Worm (Caenorhabditis elegans): ENCODE data around the gene F59C12.4.
A peak's percentile ranks its signal among the peaks of the same experiment; 100 is the strongest.

The F59C12.4 gene

ce11 chrX:16617427-16618128 lies 15.2 kb upstream of the F59C12.4 start (continued):
- TF ChIP-seq D2030.7 (GFP tag; IDR thresholded peaks at IDR 0.05) (0 out of 2 replicates have a peak, but pooled peaks have one; percentile 11), snpc-3.4 (tag; optimal IDR thresholded peaks at IDR 0.05) (no peak), F10E7.11 (tag; optimal IDR thresholded peaks at IDR 0.05) (peak; percentile 13), Y56A3A.18 (GFP tag; IDR thresholded peaks at IDR 0.05) (peak; percentile 68; the same call in 1 of the 2 replicates), sea-2 (GFP tag; IDR thresholded peaks at IDR 0.05) (no peak), mxl-1 (tag; optimal IDR thresholded peaks at IDR 0.05) (no peak), mcd-1 (GFP tag; IDR thresholded peaks at IDR 0.05) (no peak), ceh-27 (GFP tag; optimal IDR thresholded peaks at IDR 0.05) (no peak), him-1 (tag; optimal IDR thresholded peaks at IDR 0.05) (peak; percentile 44), xnd-1 (tag; optimal IDR thresholded peaks at IDR 0.05) (no peak), ama-1 (optimal IDR thresholded peaks at IDR 0.05) (no peak), ama-1 (GFP tag; optimal IDR thresholded peaks at IDR 0.05) (peak in 1 of 2 experiments; percentile 40), Y53G8AR.9 (GFP tag; conservative IDR thresholded peaks at IDR 0.05) (no peak), attf-3 (GFP tag; conservative IDR thresholded peaks at IDR 0.05) (no peak), zfh-2 (GFP tag; conservative IDR thresholded peaks at IDR 0.05) (no peak), ZK185.1 (tag; optimal IDR thresholded peaks at IDR 0.05; ENCODE audit: poor library complexity, severe bottlenecking) (no peak), ztf-3 (GFP tag; optimal IDR thresholded peaks at IDR 0.05) (no peak), madf-3 (GFP tag; IDR thresholded peaks at IDR 0.05) (no peak), mel-28 (tag; optimal IDR thresholded peaks at IDR 0.05; ENCODE audit: borderline replicate concordance) (no peak), gei-17 (GFP tag; optimal IDR thresholded peaks at IDR 0.05) (no peak), Y67H2A.10 (GFP tag; conservative IDR thresholded peaks at IDR 0.05) (no peak), hsf-1 (GFP tag; IDR thresholded peaks at IDR 0.05) (no peak), chd-7 (tag; optimal IDR thresholded peaks at IDR 0.05) (no peak), dox-1 (GFP tag; IDR thresholded peaks at IDR 0.05) (0 out of 2 replicates have a peak, but pooled peaks have one; percentile 5), Y53F4B.3 (GFP tag; IDR thresholded peaks at IDR 0.05) (no peak; the same call in 1 of the 2 replicates), dpl-1 (GFP tag; optimal IDR thresholded peaks at IDR 0.05) (no peak), hlh-26 (GFP tag; conservative IDR thresholded peaks at IDR 0.05) (no peak), ztf-25 (GFP tag; IDR thresholded peaks at IDR 0.05) (peak; percentile 56; the same call in 1 of the 2 replicates), nfya-1 (tag; optimal IDR thresholded peaks at IDR 0.05; ENCODE audit: borderline replicate concordance, insufficient read depth) (no peak), somi-1 (GFP tag; optimal IDR thresholded peaks at IDR 0.05) (no peak), hrde-1 (tag; optimal IDR thresholded peaks at IDR 0.05; ENCODE audit: borderline replicate concordance) (peak; percentile 11), rcor-1 (GFP tag; IDR thresholded peaks at IDR 0.05) (0 out of 2 replicates have a peak, but pooled peaks have one; percentile 13), F39B2.1 (GFP tag; IDR thresholded peaks at IDR 0.05) (no peak), aptf-3 (GFP tag; IDR thresholded peaks at IDR 0.05) (no peak)

- TF ChIP-seq nhr-27 (tag; optimal IDR thresholded peaks at IDR 0.05) (no peak), ekl-4 (GFP tag; IDR thresholded peaks at IDR 0.05) (no peak), attf-5 (GFP tag; optimal IDR thresholded peaks at IDR 0.05) (no peak), C17E4.6 (GFP tag; IDR thresholded peaks at IDR 0.05) (0 out of 2 replicates have a peak, but pooled peaks have one; percentile 7), lin-54 (GFP tag; optimal IDR thresholded peaks at IDR 0.05) (no peak), rpc-1 (optimal IDR thresholded peaks at IDR 0.05) (no peak), rpc-1 (tag; optimal IDR thresholded peaks at IDR 0.05) (no peak), madf-3 (GFP tag; IDR thresholded peaks at IDR 0.05) (no peak), bed-2 (GFP tag; IDR thresholded peaks at IDR 0.05) (no peak), ceh-40 (GFP tag; IDR thresholded peaks at IDR 0.05) (no peak), snpc-1.3 (tag; optimal IDR thresholded peaks at IDR 0.05; ENCODE audit: insufficient read depth) (no peak), dox-1 (GFP tag; IDR thresholded peaks at IDR 0.05) (peak; percentile 6; the same call in 1 of the 2 replicates), atf-7 (tag; optimal IDR thresholded peaks at IDR 0.05) (no peak), zfh-2 (GFP tag; conservative IDR thresholded peaks at IDR 0.05) (0 out of 2 replicates have a peak, but pooled peaks have one; percentile 49), ztf-6 (GFP tag; IDR thresholded peaks at IDR 0.05) (no peak), ceh-58 (GFP tag; IDR thresholded peaks at IDR 0.05) (no peak), Y79H2A.3 (GFP tag; conservative IDR thresholded peaks at IDR 0.05) (no peak), ets-4 (GFP tag; optimal IDR thresholded peaks at IDR 0.05) (peak; percentile 62)
Observed at ce11 chrX:16614094-16614493, 11.7 kb upstream of the F59C12.4 start.
